Worm (Caenorhabditis elegans) whole organism, late embryonic: ENCODE data around the gene mig-18.

Source experiments
- C08G9.2 ChIP-seq: sonication (generic microtip); optimal IDR thresholded peaks from 2 replicates; lab custom pipeline; 2016; ENCODE audit warnings: mild to moderate bottlenecking, missing genetic modification characterization, moderate library complexity, missing compliant biosample characterization
- C38D4.7 ChIP-seq: fragments of 200-800 bp; sonication (Bioruptor generic); optimal IDR thresholded peaks from 2 replicates; lab custom pipeline; 2018; ENCODE audit warnings: mild to moderate bottlenecking, missing genetic modification characterization, moderate library complexity, missing compliant biosample characterization
- ama-1 ChIP-seq: fragments of 150-350 bp; optimal IDR thresholded peaks from 2 replicates; lab custom pipeline; 2014
- ceh-2 ChIP-seq: sonication (generic microtip); optimal IDR thresholded peaks from 2 replicates; lab custom pipeline; 2016; ENCODE audit warnings: missing genotype, missing genetic modification characterization, missing compliant biosample characterization
- ceh-22 ChIP-seq: sonication (generic microtip); optimal IDR thresholded peaks from 2 replicates; lab custom pipeline; 2017; ENCODE audit warnings: missing biosample characterization, missing genetic modification characterization
- ceh-24 ChIP-seq: sonication (generic microtip); optimal IDR thresholded peaks from 2 replicates; lab custom pipeline; 2016; ENCODE audit warnings: mild to moderate bottlenecking, missing genetic modification characterization, missing compliant biosample characterization
- ceh-31 ChIP-seq: sonication (generic microtip); optimal IDR thresholded peaks from 2 replicates; lab custom pipeline; 2016; ENCODE audit warnings: missing genetic modification characterization, missing compliant biosample characterization
- che-1 ChIP-seq: sonication (generic microtip); optimal IDR thresholded peaks from 2 replicates; lab custom pipeline; 2016; ENCODE audit warnings: mild to moderate bottlenecking, missing genetic modification characterization, missing compliant biosample characterization
- elt-4 ChIP-seq: sonication (generic microtip); optimal IDR thresholded peaks from 2 replicates; lab custom pipeline; 2016; ENCODE audit warnings: missing genetic modification characterization, missing compliant biosample characterization
- ets-4 ChIP-seq: sonication (generic microtip); optimal IDR thresholded peaks from 2 replicates; lab custom pipeline; 2016; ENCODE audit warnings: missing genetic modification characterization, missing compliant biosample characterization
- hlh-13 ChIP-seq: fragments of 200-800 bp; sonication (Bioruptor generic); optimal IDR thresholded peaks from 2 replicates; lab custom pipeline; 2018; ENCODE audit warnings: mild to moderate bottlenecking, missing genetic modification characterization, missing compliant biosample characterization
- hlh-8 ChIP-seq: sonication (generic microtip); optimal IDR thresholded peaks from 2 replicates; lab custom pipeline; 2016; ENCODE audit warnings: missing genotype, missing genetic modification characterization, missing compliant biosample characterization
- lim-6 ChIP-seq: sonication (generic microtip); optimal IDR thresholded peaks from 2 replicates; lab custom pipeline; 2016; ENCODE audit warnings: missing genetic modification characterization, missing compliant biosample characterization
- nfya-1 ChIP-seq: sonication (generic microtip); optimal IDR thresholded peaks from 2 replicates; lab custom pipeline; 2017; ENCODE audit warnings: missing genetic modification characterization, mild to moderate bottlenecking, missing compliant biosample characterization, antibody characterized with exemption, moderate library complexity
- odd-2 ChIP-seq: sonication (generic microtip); optimal IDR thresholded peaks from 2 replicates; lab custom pipeline; 2017; ENCODE audit warnings: antibody characterized with exemption, mild to moderate bottlenecking, missing genetic modification characterization, missing compliant biosample characterization
- pat-9 ChIP-seq: fragments of 200-800 bp; sonication (Bioruptor generic); optimal IDR thresholded peaks from 2 replicates; lab custom pipeline; 2018; ENCODE audit warnings: mild to moderate bottlenecking, missing genetic modification characterization, moderate library complexity, missing compliant biosample characterization
- sox-2 ChIP-seq: fragments of 200-800 bp; sonication (Bioruptor generic); IDR thresholded peaks from 2 replicates; pipeline ENCODE4 v1.3.6; 2022; ENCODE audit warnings: missing genetic modification reagents, missing genetic modification characterization, missing compliant biosample characterization
- tbx-7 ChIP-seq: sonication (generic microtip); optimal IDR thresholded peaks from 2 replicates; lab custom pipeline; 2016; ENCODE audit warnings: missing genotype, missing genetic modification characterization, missing compliant biosample characterization
- unc-86 ChIP-seq: sonication (generic microtip); optimal IDR thresholded peaks from 2 replicates; lab custom pipeline; 2016; ENCODE audit warnings: missing genetic modification characterization, missing compliant biosample characterization

Gene mig-18

ce11 chrIII:13436843-13437242, 33.8 kb downstream of the mig-18 start, which contains the start of gene F45G2.9:
Gene F45G2.9, minus strand, starts transcription at chrIII:13436943.
- no peak for TF ChIP-seq ama-1 (lab: Kevin White, UChicago)
- TF ChIP-seq C38D4.7 (GFP tag; lab: Kevin White, UChicago), result no peak
- no peak for TF ChIP-seq ceh-22 (tag; lab: Kevin White, UChicago)
- no peak for TF ChIP-seq pat-9 (tag; lab: Kevin White, UChicago)
- no peak for TF ChIP-seq elt-4 (tag; lab: Kevin White, UChicago)
- no peak for TF ChIP-seq nfya-1 (tag; lab: Kevin White, UChicago)

ce11 chrIII:13439415-13439814, 36.4 kb downstream of the mig-18 start, which contains the start of gene ciao-2B:
Gene ciao-2B, minus strand, starts transcription at chrIII:13439544.
- TF ChIP-seq ceh-24 (no peak), ceh-2 (peak; percentile 25), ets-4 (tag; lab: Kevin White, UChicago) (peak; percentile 62), che-1 (no peak), hlh-8 (tag; lab: Kevin White, UChicago) (peak; percentile 28), C08G9.2 (peak; percentile 70), ceh-31 (peak; percentile 66), unc-86 (tag; lab: Kevin White, UChicago) (no peak), tbx-7 (tag; lab: Kevin White, UChicago) (peak; percentile 5)

- TF ChIP-seq odd-2 (tag; lab: Kevin White, UChicago) (no peak), lim-6 (no peak), hlh-13 (GFP tag; lab: Kevin White, UChicago) (no peak), sox-2 (GFP tag; lab: Robert Waterston, UW) (no peak)
Measured at ce11 chrIII:13452824-13453223, 49.8 kb downstream of the mig-18 start.
